Worm (Caenorhabditis elegans) whole organism, young adult: ENCODE data around the gene cox-10.
A peak's percentile ranks its signal among the peaks of the same experiment; 100 is the strongest.

Experiments used
- B0019.2 ChIP-seq: fragments of 200-800 bp; sonication (Bioruptor generic); conservative IDR thresholded peaks from 2 replicates; pipeline ENCODE4 v1.3.6; 2022; ENCODE audit warnings: missing genetic modification reagents, missing genetic modification characterization, missing compliant biosample characterization
- B0035.1 ChIP-seq: sonication (generic microtip); optimal IDR thresholded peaks from 2 replicates; lab custom pipeline; 2016; ENCODE audit warnings: missing genetic modification characterization, mild to moderate bottlenecking, missing compliant biosample characterization, missing genotype, missing genetic modification reagents
- C06A6.2 ChIP-seq: fragments of 200-800 bp; sonication (Bioruptor generic); conservative IDR thresholded peaks from 2 replicates; pipeline ENCODE4 v1.3.6; 2022; ENCODE audit warnings: missing genetic modification characterization, missing compliant biosample characterization
- C17E4.6 ChIP-seq: fragments of 200-800 bp; sonication (Bioruptor generic); IDR thresholded peaks from 2 replicates; pipeline ENCODE4 v1.3.6; 2022; ENCODE audit warnings: missing genetic modification reagents, missing genetic modification characterization, missing compliant biosample characterization
- F10E7.11 ChIP-seq: sonication (generic microtip); optimal IDR thresholded peaks from 2 replicates; lab custom pipeline; 2017; ENCODE audit warnings: mild to moderate bottlenecking, missing genetic modification characterization, moderate library complexity, missing compliant biosample characterization
- F37B4.10 ChIP-seq: fragments of 200-800 bp; sonication (Bioruptor generic); IDR thresholded peaks from 2 replicates; pipeline ENCODE4 v1.3.6; 2022; ENCODE audit warnings: missing genetic modification characterization, missing compliant biosample characterization
- K12H6.12 ChIP-seq: fragments of 200-800 bp; sonication (Bioruptor generic); optimal IDR thresholded peaks from 2 replicates; lab custom pipeline; 2018; ENCODE audit warnings: mild to moderate bottlenecking, missing genetic modification characterization, missing compliant biosample characterization
- T07F8.4 ChIP-seq: sonication (generic microtip); optimal IDR thresholded peaks from 2 replicates; lab custom pipeline; 2016; ENCODE audit warnings: mild to moderate bottlenecking, missing genetic modification characterization, moderate library complexity, missing compliant biosample characterization
- T26A5.8 ChIP-seq: sonication (generic microtip); optimal IDR thresholded peaks from 2 replicates; lab custom pipeline; 2016; ENCODE audit warnings: missing genetic modification characterization, missing compliant biosample characterization
- Y53G8AR.9 ChIP-seq: fragments of 200-800 bp; sonication (Bioruptor generic); conservative IDR thresholded peaks from 2 replicates; pipeline ENCODE4 v1.3.6; 2022; ENCODE audit warnings: missing genetic modification reagents, missing genetic modification characterization, missing compliant biosample characterization
- Y56A3A.18 ChIP-seq: fragments of 200-800 bp; sonication (Bioruptor generic); IDR thresholded peaks from 2 replicates; pipeline ENCODE4 v1.3.6; 2022; ENCODE audit warnings: missing genetic modification reagents, missing genetic modification characterization, missing compliant biosample characterization
- Y79H2A.3 ChIP-seq: fragments of 200-800 bp; sonication (Bioruptor generic); conservative IDR thresholded peaks from 2 replicates; pipeline ENCODE4 v1.3.6; 2022; ENCODE audit warnings: missing genetic modification reagents, missing genetic modification characterization, missing compliant biosample characterization
- akir-1 ChIP-seq: fragments of 200-800 bp; sonication (Bioruptor generic); optimal IDR thresholded peaks from 2 replicates; lab custom pipeline; 2018; ENCODE audit warnings: mild to moderate bottlenecking, missing genetic modification characterization, moderate library complexity, missing compliant biosample characterization
- atf-7 ChIP-seq: sonication (generic microtip); optimal IDR thresholded peaks from 2 replicates; lab custom pipeline; 2017; ENCODE audit warnings: mild to moderate bottlenecking, missing genetic modification characterization, missing compliant biosample characterization
- attf-5 ChIP-seq: fragments of 200-800 bp; sonication (Bioruptor generic); optimal IDR thresholded peaks from 2 replicates; lab custom pipeline; 2018; ENCODE audit warnings: mild to moderate bottlenecking, missing genetic modification characterization, missing compliant biosample characterization
- bed-1 ChIP-seq: fragments of 200-800 bp; sonication (Bioruptor generic); IDR thresholded peaks from 2 replicates; pipeline ENCODE4 v1.3.6; 2022; ENCODE audit warnings: missing genetic modification reagents, missing genetic modification characterization, missing compliant biosample characterization
- cebp-1 ChIP-seq, 2 experiments: fragments of 200-800 bp in 1 of 2; sonication (Bioruptor generic) in 1 of 2; sonication (generic microtip) in 1 of 2; IDR thresholded peaks in 1 of 2; optimal IDR thresholded peaks in 1 of 2; 2 replicates each; pipeline versions ENCODE4 v1.3.6 to Lab custom; 2017 to 2022; ENCODE audit warnings: missing compliant biosample characterization in 2 of 2, missing genetic modification characterization in 2 of 2, mild to moderate bottlenecking in 1 of 2, missing genetic modification reagents in 1 of 2, moderate library complexity in 1 of 2
- cebp-2 ChIP-seq: fragments of 200-800 bp; sonication (Bioruptor generic); IDR thresholded peaks from 2 replicates; pipeline ENCODE4 v1.3.6; 2022; ENCODE audit warnings: missing genetic modification characterization, missing compliant biosample characterization
- ceh-100 ChIP-seq: fragments of 200-800 bp; sonication (Bioruptor generic); IDR thresholded peaks from 2 replicates; pipeline ENCODE4 v1.3.6; 2022; ENCODE audit warnings: missing genetic modification reagents, missing genetic modification characterization, missing compliant biosample characterization
- ceh-40 ChIP-seq: fragments of 200-800 bp; sonication (Bioruptor generic); IDR thresholded peaks from 2 replicates; pipeline ENCODE4 v1.3.6; 2022; ENCODE audit warnings: missing genetic modification characterization, missing compliant biosample characterization
- ceh-58 ChIP-seq: fragments of 200-800 bp; sonication (Bioruptor generic); IDR thresholded peaks from 2 replicates; pipeline ENCODE4 v1.3.6; 2022; ENCODE audit warnings: missing genetic modification characterization, missing compliant biosample characterization
- dpff-1 ChIP-seq: sonication (generic microtip); optimal IDR thresholded peaks from 2 replicates; lab custom pipeline; 2017; ENCODE audit warnings: mild to moderate bottlenecking, missing genetic modification characterization, missing compliant biosample characterization
- egl-18 ChIP-seq: fragments of 200-800 bp; sonication (Bioruptor generic); IDR thresholded peaks from 2 replicates; pipeline ENCODE4 v1.3.6; 2022; ENCODE audit warnings: missing genetic modification reagents, missing genetic modification characterization, missing compliant biosample characterization
- egl-44 ChIP-seq: fragments of 200-800 bp; sonication (Bioruptor generic); IDR thresholded peaks from 2 replicates; pipeline ENCODE4 v1.3.6; 2022; ENCODE audit warnings: missing genetic modification reagents, missing genetic modification characterization, missing compliant biosample characterization
- hmg-1.2 ChIP-seq: fragments of 200-800 bp; sonication (Bioruptor generic); IDR thresholded peaks from 2 replicates; pipeline ENCODE4 v1.3.6; 2022; ENCODE audit warnings: missing genetic modification reagents, missing genetic modification characterization, missing compliant biosample characterization
- hmg-20 ChIP-seq: fragments of 200-800 bp; sonication (Bioruptor generic); IDR thresholded peaks from 2 replicates; pipeline ENCODE4 v1.3.6; 2022; ENCODE audit warnings: missing genetic modification reagents, missing genetic modification characterization, missing compliant biosample characterization
- lag-1 ChIP-seq: fragments of 200-800 bp; sonication (Bioruptor generic); IDR thresholded peaks from 2 replicates; pipeline ENCODE4 v1.3.6; 2022; ENCODE audit warnings: missing genetic modification reagents, missing genetic modification characterization, missing compliant biosample characterization
- lin-35 ChIP-seq, 3 experiments: fragments of 150-350 bp in 2 of 3; sonication (generic microtip) in 1 of 3; optimal IDR thresholded peaks; 2 replicates each; lab custom pipeline; 2014 to 2018; ENCODE audit warnings: missing biosample characterization in 3 of 3, missing genetic modification characterization in 3 of 3, missing genetic modification reagents in 3 of 3
- madf-10 ChIP-seq: sonication (generic microtip); optimal IDR thresholded peaks from 2 replicates; lab custom pipeline; 2016; ENCODE audit warnings: mild to moderate bottlenecking, missing genetic modification characterization, missing compliant biosample characterization
- mel-28 ChIP-seq: sonication (generic microtip); optimal IDR thresholded peaks from 2 replicates; lab custom pipeline; 2016; ENCODE audit warnings: borderline replicate concordance, mild to moderate bottlenecking, missing genetic modification characterization, missing compliant biosample characterization
- nhr-179 ChIP-seq: sonication (generic microtip); optimal IDR thresholded peaks from 2 replicates; lab custom pipeline; 2016; ENCODE audit warnings: mild to moderate bottlenecking, missing genetic modification characterization, missing compliant biosample characterization
- rcor-1 ChIP-seq: fragments of 200-800 bp; sonication (Bioruptor generic); IDR thresholded peaks from 2 replicates; pipeline ENCODE4 v1.3.6; 2022; ENCODE audit warnings: missing genetic modification reagents, missing genetic modification characterization, missing compliant biosample characterization
- repo-1 ChIP-seq: sonication (generic microtip); optimal IDR thresholded peaks from 2 replicates; lab custom pipeline; 2017; ENCODE audit warnings: mild to moderate bottlenecking, missing genetic modification characterization, missing compliant biosample characterization
- snpc-1.3 ChIP-seq: sonication (generic microtip); optimal IDR thresholded peaks from 2 replicates; lab custom pipeline; 2017; ENCODE audit warnings: missing genetic modification characterization, mild to moderate bottlenecking, missing compliant biosample characterization, antibody characterized with exemption, moderate library complexity, missing genotype, missing genetic modification reagents; ENCODE audit not compliant: insufficient read depth
- sptf-2 ChIP-seq: fragments of 200-800 bp; sonication (Bioruptor generic); optimal IDR thresholded peaks from 2 replicates; lab custom pipeline; 2018; ENCODE audit warnings: mild to moderate bottlenecking, missing genetic modification characterization, missing compliant biosample characterization
- tbp1 ChIP-seq: fragments of 200-800 bp; sonication (Bioruptor generic); optimal IDR thresholded peaks from 2 replicates; lab custom pipeline; 2018; ENCODE audit warnings: mild to moderate bottlenecking, missing genetic modification characterization, missing compliant biosample characterization
- tbx-9 ChIP-seq: sonication (generic microtip); optimal IDR thresholded peaks from 2 replicates; lab custom pipeline; 2016; ENCODE audit warnings: borderline replicate concordance, missing genetic modification characterization, inconsistent platforms, missing compliant biosample characterization
- tlf-1 ChIP-seq: fragments of 200-800 bp; sonication (Bioruptor generic); optimal IDR thresholded peaks from 2 replicates; lab custom pipeline; 2018; ENCODE audit warnings: mild to moderate bottlenecking, missing genetic modification characterization, missing compliant biosample characterization
- zfh-2 ChIP-seq: fragments of 200-800 bp; sonication (Bioruptor generic); conservative IDR thresholded peaks from 2 replicates; pipeline ENCODE4 v1.3.6; 2022; ENCODE audit warnings: missing genetic modification reagents, missing genetic modification characterization, missing compliant biosample characterization
- ztf-28 ChIP-seq: fragments of 200-800 bp; sonication (Bioruptor generic); IDR thresholded peaks from 2 replicates; pipeline ENCODE4 v1.3.6; 2022; ENCODE audit warnings: missing genetic modification reagents, missing genetic modification characterization, missing compliant biosample characterization
- ztf-3 ChIP-seq: fragments of 200-800 bp; sonication (Bioruptor generic); optimal IDR thresholded peaks from 2 replicates; lab custom pipeline; 2018; ENCODE audit warnings: mild to moderate bottlenecking, missing genetic modification characterization, missing compliant biosample characterization
- ztf-6 ChIP-seq: fragments of 200-800 bp; sonication (Bioruptor generic); IDR thresholded peaks from 2 replicates; pipeline ENCODE4 v1.3.6; 2022; ENCODE audit warnings: missing genetic modification reagents, missing genetic modification characterization, missing compliant biosample characterization

Gene cox-10

ce11 chrII:12655816-12656215, 23.9 kb upstream of the cox-10 start:
- TF ChIP-seq sptf-2 (GFP tag; lab: Kevin White, UChicago) (no peak), C06A6.2 (no peak), ztf-3 (GFP tag; lab: Kevin White, UChicago) (no peak), akir-1 (no peak), hmg-20 (no peak), ceh-100 (GFP tag; lab: Robert Waterston, UW) (no peak), cebp-2 (GFP tag; lab: Robert Waterston, UW) (no peak), repo-1 (tag; lab: Kevin White, UChicago) (no peak), Y56A3A.18 (GFP tag; lab: Robert Waterston, UW) (no peak), F10E7.11 (no peak), attf-5 (GFP tag; lab: Kevin White, UChicago) (no peak), egl-44 (GFP tag; lab: Robert Waterston, UW) (no peak), dpff-1 (no peak), K12H6.12 (tag; lab: Kevin White, UChicago) (no peak), atf-7 (tag; lab: Kevin White, UChicago) (no peak), tbx-9 (no peak), rcor-1 (GFP tag; lab: Robert Waterston, UW) (no peak), zfh-2 (GFP tag; lab: Robert Waterston, UW) (no peak), lag-1 (no peak), mel-28 (tag; lab: Kevin White, UChicago) (no peak)

DNA sequence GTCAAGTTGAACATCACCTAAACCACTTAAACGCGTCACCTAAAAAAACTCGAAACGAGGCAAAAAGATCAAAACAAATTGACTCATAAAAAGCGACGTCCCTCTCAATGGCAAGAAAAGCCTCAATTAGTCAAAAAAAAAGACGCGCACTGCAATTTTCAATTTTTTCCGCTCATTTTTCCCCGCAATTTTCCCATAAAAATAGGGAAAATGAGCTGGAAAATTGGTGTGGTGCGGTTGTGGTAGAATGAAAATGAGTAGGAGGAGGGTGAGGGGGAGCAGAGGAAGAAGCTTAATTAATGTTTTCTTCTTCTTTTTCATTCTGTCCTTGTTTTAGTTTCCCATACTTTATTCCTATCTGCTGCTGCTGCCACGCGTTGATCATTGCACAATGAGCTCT, 22.1 kb upstream of the cox-10 start:
- no peak for TF ChIP-seq egl-44 (GFP tag; lab: Robert Waterston, UW)
- TF ChIP-seq ztf-28 (GFP tag; lab: Robert Waterston, UW) = no peak
- no peak for TF ChIP-seq tlf-1
- TF ChIP-seq bed-1 (GFP tag; lab: Robert Waterston, UW) = no peak

- TF ChIP-seq Y56A3A.18 (GFP tag; lab: Robert Waterston, UW) (no peak), madf-10 (no peak), B0035.1 (tag; lab: Kevin White, UChicago) (no peak), nhr-179 (tag; lab: Kevin White, UChicago) (no peak), tbp1 (GFP tag; lab: Kevin White, UChicago) (no peak), C17E4.6 (GFP tag; lab: Robert Waterston, UW) (no peak), egl-18 (no peak), ceh-58 (GFP tag; lab: Robert Waterston, UW) (no peak), ztf-28 (GFP tag; lab: Robert Waterston, UW) (no peak), Y79H2A.3 (GFP tag; lab: Robert Waterston, UW) (no peak), ztf-6 (no peak), ceh-40 (GFP tag; lab: Robert Waterston, UW) (no peak), zfh-2 (GFP tag; lab: Robert Waterston, UW) (no peak), snpc-1.3 (tag; lab: Kevin White, UChicago) (no peak)
Measured at ce11 chrII:12658409-12658808, 21.3 kb upstream of the cox-10 start.

DNA sequence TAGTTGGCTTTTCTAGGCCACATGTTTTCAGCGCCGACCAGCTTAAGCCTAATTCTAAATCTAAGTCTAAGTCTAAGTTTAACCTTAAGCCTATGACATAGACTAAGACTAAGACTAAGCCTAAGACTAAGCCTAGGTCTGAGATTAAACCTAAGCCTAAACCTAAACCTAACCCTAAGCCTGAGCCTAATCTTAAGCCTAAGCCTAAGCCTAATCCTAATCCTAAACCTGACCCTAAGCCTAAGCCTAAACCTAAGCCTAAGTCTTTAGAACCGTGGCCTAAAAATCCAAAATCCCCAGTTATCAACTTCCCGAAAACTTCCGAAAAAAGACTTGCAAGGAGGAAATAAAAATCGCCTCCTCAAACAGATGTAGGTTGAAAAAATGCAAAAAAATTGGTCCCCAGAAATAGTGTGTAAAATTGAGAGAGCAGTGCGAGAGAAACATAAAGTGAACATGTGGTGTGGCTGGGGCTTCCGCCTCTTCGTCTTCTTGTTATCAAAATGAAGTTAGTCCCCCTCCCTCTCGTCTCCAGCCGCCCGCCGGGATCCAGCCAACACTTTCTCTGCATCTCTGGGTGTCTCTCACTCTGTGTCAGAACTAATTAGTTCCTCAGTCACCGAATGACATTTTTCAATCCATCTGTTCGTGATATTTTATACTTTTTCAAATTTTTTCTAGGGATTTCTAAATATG, 19.9 kb upstream of the cox-10 start:
- no peak for TF ChIP-seq B0019.2
- TF ChIP-seq T26A5.8 (tag; lab: Kevin White, UChicago) = no peak
- TF ChIP-seq T07F8.4 (tag; lab: Kevin White, UChicago) = no peak
- TF ChIP-seq K12H6.12 (tag; lab: Kevin White, UChicago) = peak; percentile 30
- peak; percentile 57 for TF ChIP-seq hmg-1.2 (GFP tag; lab: Robert Waterston, UW)
- 0 out of 2 replicates have a peak, but pooled peaks have one; percentile 69 for TF ChIP-seq F37B4.10 (GFP tag; lab: Robert Waterston, UW)
- TF ChIP-seq cebp-1 (GFP tag; IDR thresholded peaks at IDR 0.05; lab: Robert Waterston, UW) = no peak
- peak; percentile 14 for TF ChIP-seq cebp-1 (tag; optimal IDR thresholded peaks at IDR 0.05; lab: Kevin White, UChicago)
- TF ChIP-seq Y53G8AR.9 = no peak
- 0 out of 2 replicates have a peak, but pooled peaks have one; percentile 20 for TF ChIP-seq zfh-2 (GFP tag; lab: Robert Waterston, UW)
- TF ChIP-seq B0035.1 (tag; lab: Kevin White, UChicago) = no peak
- peak in 1 of 3 experiments; percentile 45 for TF ChIP-seq lin-35 (GFP tag; optimal IDR thresholded peaks at IDR 0.05; lab: Kevin White, UChicago)
